Fruit fly (Drosophila melanogaster): ENCODE data around the gene CG31751.

Gene CG31751

DNA sequence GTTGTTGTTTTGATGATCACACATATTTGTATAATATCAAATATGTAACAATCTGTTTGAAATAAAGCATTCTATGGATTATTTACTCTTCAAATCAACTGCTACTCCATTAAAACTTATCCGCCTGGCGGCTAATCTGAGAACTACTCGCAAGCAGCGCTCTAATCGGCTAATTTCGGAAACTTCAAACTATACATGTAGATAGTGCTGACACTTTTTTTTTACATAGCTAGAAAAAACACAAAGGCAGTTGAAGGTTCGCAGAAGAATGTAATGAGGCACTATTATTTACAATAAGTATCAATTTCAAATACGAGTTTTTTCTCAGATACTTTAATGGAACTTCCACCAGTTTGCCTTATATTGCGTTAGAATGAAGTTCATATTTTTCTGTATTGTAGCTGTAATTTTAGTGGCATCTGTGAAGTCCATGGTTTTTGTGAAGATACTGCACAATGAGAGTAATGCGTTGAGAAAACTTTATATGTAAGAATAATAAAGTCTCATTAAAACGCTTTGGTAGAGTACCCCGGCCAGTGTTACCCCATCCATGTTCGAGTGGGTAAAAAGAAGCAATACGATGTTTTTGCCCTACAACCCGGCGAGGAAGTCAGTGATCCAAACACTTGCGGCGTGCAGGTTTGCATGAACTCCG is 10.9 kb upstream of the CG31751 start (continued):
- TF ChIP-seq CG6791 (GFP tag; IDR thresholded peaks at IDR 0.05; ENCODE audit: partially characterized antibody) (peak; percentile 12; the same call in 1 of the 3 replicates), CG4820 (GFP tag; optimal IDR thresholded peaks at IDR 0.05) (peak; percentile 39), vvl (GFP tag; IDR thresholded peaks at IDR 0.05) (peak; percentile 47; the same call in 1 of the 2 replicates), tll (GFP tag; optimal IDR thresholded peaks at IDR 0.05) (no peak), twi (tag; optimal IDR thresholded peaks at IDR 0.05) (no peak), Scr (GFP tag; IDR thresholded peaks at IDR 0.05; ENCODE audit: partially characterized antibody) (no peak), vfl (GFP tag; optimal IDR thresholded peaks at IDR 0.05) (no peak), CG7928 (GFP tag; optimal IDR thresholded peaks at IDR 0.05) (no peak), CG9437 (GFP tag; optimal IDR thresholded peaks at IDR 0.05) (no peak), Hsf (GFP tag; optimal IDR thresholded peaks at IDR 0.05) (peak; percentile 62), CG9817 (tag; optimal IDR thresholded peaks at IDR 0.05) (peak; percentile 60), CG14860 (GFP tag; IDR thresholded peaks at IDR 0.05; ENCODE audit: partially characterized antibody) (0 out of 3 replicates have a peak, but pooled peaks have one; percentile 20), Optix (GFP tag; IDR thresholded peaks at IDR 0.05) (peak; percentile 50; the same call in 1 of the 3 replicates), Chrac-16 (GFP tag; optimal IDR thresholded peaks at IDR 0.05) (peak; percentile 43), nmo (GFP tag; optimal IDR thresholded peaks at IDR 0.05) (peak; percentile 53), CG17568 (GFP tag; optimal IDR thresholded peaks at IDR 0.05) (no peak), h (optimal IDR thresholded peaks at IDR 0.05) (no peak), ken (GFP tag; IDR thresholded peaks at IDR 0.05) (0 out of 3 replicates have a peak, but pooled peaks have one; percentile 45), sim (GFP tag; IDR thresholded peaks at IDR 0.05) (no peak), Hey (tag; optimal IDR thresholded peaks at IDR 0.05) (no peak), CG32772 (GFP tag; IDR thresholded peaks at IDR 0.05) (peak; percentile 59), Meics (GFP tag; optimal IDR thresholded peaks at IDR 0.05) (peak; percentile 49), Mes4 (GFP tag; optimal IDR thresholded peaks at IDR 0.05) (peak; percentile 20), sna (GFP tag; IDR thresholded peaks at IDR 0.05; ENCODE audit: partially characterized antibody) (0 out of 2 replicates have a peak, but pooled peaks have one; percentile 31), amos (GFP tag; IDR thresholded peaks at IDR 0.05; ENCODE audit: partially characterized antibody) (peak; percentile 68), CG11085 (GFP tag; IDR thresholded peaks at IDR 0.05) (peak; percentile 40; the same call in 1 of the 2 replicates), Opbp (GFP tag; IDR thresholded peaks at IDR 0.05; ENCODE audit: partially characterized antibody) (peak; percentile 53; the same call in 1 of the 3 replicates), ap (GFP tag; IDR thresholded peaks at IDR 0.05) (no peak), Hr3 (GFP tag; optimal IDR thresholded peaks at IDR 0.05) (peak; percentile 41), CG33213 (GFP tag; optimal IDR thresholded peaks at IDR 0.05) (peak; percentile 90), CG7987 (GFP tag; optimal IDR thresholded peaks at IDR 0.05) (peak; percentile 29), Xrp1 (GFP tag; IDR thresholded peaks at IDR 0.05) (no peak), CG2116 (GFP tag; optimal IDR thresholded peaks at IDR 0.05) (peak; percentile 10), CG7372 (GFP tag; IDR thresholded peaks at IDR 0.05) (peak; percentile 53; the same call in 1 of the 2 replicates), Mad (GFP tag; optimal IDR thresholded peaks at IDR 0.05) (no peak), Rfx (GFP tag; IDR thresholded peaks at IDR 0.05) (peak; percentile 80), dan (GFP tag; IDR thresholded peaks at IDR 0.05) (no peak), slou (GFP tag; optimal IDR thresholded peaks at IDR 0.05) (no peak), CG1529 (GFP tag; optimal IDR thresholded peaks at IDR 0.05) (no peak), Dp (GFP tag; optimal IDR thresholded peaks at IDR 0.05) (peak; percentile 24), CG13287 (GFP tag; IDR thresholded peaks at IDR 0.05; ENCODE audit: partially characterized antibody) (peak; percentile 40; the same call in 1 of the 2 replicates), Adf1 (GFP tag; IDR thresholded peaks at IDR 0.05) (0 out of 2 replicates have a peak, but pooled peaks have one; percentile 7), tap (tag; optimal IDR thresholded peaks at IDR 0.05) (no peak), Mrtf (GFP tag; IDR thresholded peaks at IDR 0.05) (peak; percentile 71; the same call in 2 of the 3 replicates), CG2712 (tag; optimal IDR thresholded peaks at IDR 0.05) (no peak), CG10462 (GFP tag; optimal IDR thresholded peaks at IDR 0.05) (no peak), ci (GFP tag; IDR thresholded peaks at IDR 0.05) (peak; percentile 78), zfh1 (GFP tag; IDR thresholded peaks at IDR 0.05) (peak; percentile 71; the same call in 2 of the 3 replicates), CG30020 (tag; optimal IDR thresholded peaks at IDR 0.05) (no peak)

Data from whole organism, embryonic.